Worm (Caenorhabditis elegans) whole organism, young adult: ENCODE data around the gene K08F9.3.

Experiments
- ama-1 ChIP-seq, 3 experiments: fragments of 150-350 bp in 1 of 3; sonication (generic microtip) in 2 of 3; optimal IDR thresholded peaks; 2 replicates each; lab custom pipeline; 2014 to 2018; ENCODE audit warnings: missing biosample characterization in 2 of 3, missing genetic modification characterization in 2 of 3, missing genetic modification reagents in 2 of 3
- bed-1 ChIP-seq: fragments of 200-800 bp; sonication (Bioruptor generic); IDR thresholded peaks from 2 replicates; pipeline ENCODE4 v1.3.6; 2022; ENCODE audit warnings: missing genetic modification reagents, missing genetic modification characterization, missing compliant biosample characterization
- dpff-1 ChIP-seq: sonication (generic microtip); optimal IDR thresholded peaks from 2 replicates; lab custom pipeline; 2017; ENCODE audit warnings: mild to moderate bottlenecking, missing genetic modification characterization, missing compliant biosample characterization
- lin-35 ChIP-seq, 3 experiments: fragments of 150-350 bp in 2 of 3; sonication (generic microtip) in 1 of 3; optimal IDR thresholded peaks; 2 replicates each; lab custom pipeline; 2014 to 2018; ENCODE audit warnings: missing biosample characterization in 3 of 3, missing genetic modification characterization in 3 of 3, missing genetic modification reagents in 3 of 3
- mxl-1 ChIP-seq: sonication (generic microtip); optimal IDR thresholded peaks from 2 replicates; lab custom pipeline; 2016; ENCODE audit warnings: missing genetic modification characterization, missing compliant biosample characterization
- snpc-1.1 ChIP-seq: sonication (generic microtip); optimal IDR thresholded peaks from 2 replicates; lab custom pipeline; 2017; ENCODE audit warnings: missing genetic modification characterization, mild to moderate bottlenecking, missing compliant biosample characterization, antibody characterized with exemption, moderate library complexity, missing genotype, missing genetic modification reagents; ENCODE audit not compliant: insufficient read depth
- snpc-4 ChIP-seq, 5 experiments: fragments of 150-350 bp in 1 of 5; sonication (generic microtip) in 4 of 5; optimal IDR thresholded peaks; 2 replicates each; lab custom pipeline; 2014 to 2018; ENCODE audit warnings: missing genetic modification characterization in 5 of 5, missing biosample characterization in 3 of 5, antibody characterized with exemption in 2 of 5, mild to moderate bottlenecking in 2 of 5, missing compliant biosample characterization in 2 of 5, missing genotype in 2 of 5, moderate library complexity in 2 of 5, missing genetic modification reagents in 1 of 5
- tlf-1 ChIP-seq: fragments of 200-800 bp; sonication (Bioruptor generic); optimal IDR thresholded peaks from 2 replicates; lab custom pipeline; 2018; ENCODE audit warnings: mild to moderate bottlenecking, missing genetic modification characterization, missing compliant biosample characterization
- ztf-22 ChIP-seq: fragments of 200-800 bp; sonication (Bioruptor generic); optimal IDR thresholded peaks from 2 replicates; lab custom pipeline; 2018; ENCODE audit warnings: mild to moderate bottlenecking, missing genetic modification characterization, moderate library complexity, missing compliant biosample characterization

- TF ChIP-seq snpc-4 (GFP tag; optimal IDR thresholded peaks at IDR 0.05; lab: Kevin White, UChicago), result no peak
- peak in 1 of 4 experiments; percentile 7 for TF ChIP-seq snpc-4 (tag; optimal IDR thresholded peaks at IDR 0.05; lab: Kevin White, UChicago)
- TF ChIP-seq snpc-1.1, result no peak
- TF ChIP-seq dpff-1, result no peak
- TF ChIP-seq ama-1 (optimal IDR thresholded peaks at IDR 0.05; lab: Kevin White, UChicago), result no peak
- no peak for TF ChIP-seq ama-1 (GFP tag; optimal IDR thresholded peaks at IDR 0.05; lab: Kevin White, UChicago)
- TF ChIP-seq lin-35 (GFP tag; optimal IDR thresholded peaks at IDR 0.05; lab: Kevin White, UChicago), result no peak
- TF ChIP-seq tlf-1 (GFP tag; lab: Kevin White, UChicago), result no peak
- no peak for TF ChIP-seq mxl-1 (tag; lab: Kevin White, UChicago)
- no peak for TF ChIP-seq bed-1 (GFP tag; lab: Robert Waterston, UW)
- TF ChIP-seq ztf-22 (GFP tag; lab: Kevin White, UChicago), result no peak
These were observed 3.5 kb downstream of the K08F9.3 start, which contains the start of gene K08F9.4 for ce11 chrV:15143798-15144197.
